Worm (Caenorhabditis elegans): ENCODE data around the gene M05D6.3.

M05D6.3 gene

DNA sequence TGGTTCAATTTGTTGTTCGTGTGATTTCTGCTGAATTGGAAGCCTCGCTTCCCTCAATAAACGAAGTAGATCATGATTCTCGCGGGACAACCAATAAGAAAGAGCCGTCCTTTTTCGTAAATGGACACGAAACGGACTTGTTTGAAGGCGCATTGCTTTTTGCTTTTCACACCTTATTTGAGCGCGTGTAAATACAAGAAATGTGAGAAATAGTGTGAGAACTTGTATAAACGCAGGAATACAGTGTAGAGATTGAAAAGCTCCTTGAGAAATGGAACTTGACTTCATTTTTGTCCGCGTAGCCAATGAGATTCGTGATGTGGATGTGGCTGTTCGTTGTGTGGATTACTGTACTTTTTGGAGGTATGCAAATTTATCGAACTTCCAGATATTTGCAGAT is 45.1 kb downstream of the M05D6.3 start, which contains the start of gene cht-2:
Gene cht-2 (plus strand): TSS at position 301 of the 400 bp plus-strand sequence.
- no peak for TF ChIP-seq F49E8.2 (tag; optimal IDR thresholded peaks at IDR 0.05; ENCODE audit: insufficient read depth)
- no peak for TF ChIP-seq efl-1 (GFP tag; optimal IDR thresholded peaks at IDR 0.05)
- no peak for TF ChIP-seq C17E4.6 (GFP tag; IDR thresholded peaks at IDR 0.05)
- TF ChIP-seq hmg-1.2 (GFP tag; IDR thresholded peaks at IDR 0.05) = no peak
- no peak for TF ChIP-seq lin-26 (GFP tag; IDR thresholded peaks at IDR 0.05)
- no peak for TF ChIP-seq F57A8.1 (GFP tag; optimal IDR thresholded peaks at IDR 0.05)
- no peak for TF ChIP-seq rpc-1 (optimal IDR thresholded peaks at IDR 0.05)
- TF ChIP-seq rpc-1 (tag; optimal IDR thresholded peaks at IDR 0.05) = no peak
- TF ChIP-seq K12H6.12 (tag; optimal IDR thresholded peaks at IDR 0.05) = no peak
- no peak for TF ChIP-seq chd-7 (tag; optimal IDR thresholded peaks at IDR 0.05)
- no peak for TF ChIP-seq mel-28 (tag; optimal IDR thresholded peaks at IDR 0.05; ENCODE audit: borderline replicate concordance)
- TF ChIP-seq egl-18 (GFP tag; IDR thresholded peaks at IDR 0.05) = no peak
- no peak for TF ChIP-seq cebp-1 (GFP tag; IDR thresholded peaks at IDR 0.05)
- TF ChIP-seq cebp-1 (tag; optimal IDR thresholded peaks at IDR 0.05) = no peak
- no peak for TF ChIP-seq pha-4 (tag; optimal IDR thresholded peaks at IDR 0.05)
- no peak for TF ChIP-seq Y53G8AR.9 (GFP tag; conservative IDR thresholded peaks at IDR 0.05)

- TF ChIP-seq ceh-58 (GFP tag; IDR thresholded peaks at IDR 0.05) (no peak), die-1 (tag; optimal IDR thresholded peaks at IDR 0.05) (no peak), Y67H2A.10 (GFP tag; conservative IDR thresholded peaks at IDR 0.05) (no peak), Y53G8AR.9 (GFP tag; conservative IDR thresholded peaks at IDR 0.05) (no peak), C17E4.6 (GFP tag; IDR thresholded peaks at IDR 0.05) (no peak), gei-17 (GFP tag; optimal IDR thresholded peaks at IDR 0.05) (no peak), B0035.1 (tag; optimal IDR thresholded peaks at IDR 0.05) (no peak), snpc-1.3 (tag; optimal IDR thresholded peaks at IDR 0.05; ENCODE audit: insufficient read depth) (peak; percentile 74), aptf-3 (GFP tag; IDR thresholded peaks at IDR 0.05) (no peak), B0019.2 (GFP tag; conservative IDR thresholded peaks at IDR 0.05) (no peak), ccch-3 (GFP tag; optimal IDR thresholded peaks at IDR 0.05) (no peak), snpc-4 (GFP tag; optimal IDR thresholded peaks at IDR 0.05) (no peak), snpc-4 (tag; optimal IDR thresholded peaks at IDR 0.05) (peak in 1 of 4 experiments; percentile 13), rec-8 (tag; optimal IDR thresholded peaks at IDR 0.05) (no peak), nfya-1 (tag; optimal IDR thresholded peaks at IDR 0.05; ENCODE audit: borderline replicate concordance, insufficient read depth) (no peak), lag-1 (GFP tag; IDR thresholded peaks at IDR 0.05) (no peak), mxl-1 (tag; optimal IDR thresholded peaks at IDR 0.05) (no peak), hlh-26 (GFP tag; conservative IDR thresholded peaks at IDR 0.05) (no peak), ets-4 (GFP tag; optimal IDR thresholded peaks at IDR 0.05) (no peak), snpc-3.4 (tag; optimal IDR thresholded peaks at IDR 0.05) (no peak), F52B5.7 (tag; optimal IDR thresholded peaks at IDR 0.05) (no peak), ZK185.1 (tag; optimal IDR thresholded peaks at IDR 0.05; ENCODE audit: poor library complexity, severe bottlenecking) (no peak), F23B12.7 (tag; optimal IDR thresholded peaks at IDR 0.05; ENCODE audit: insufficient read depth) (peak; percentile 27), attf-3 (GFP tag; conservative IDR thresholded peaks at IDR 0.05) (no peak), B0261.1 (tag; optimal IDR thresholded peaks at IDR 0.05) (no peak), snpc-1.1 (tag; optimal IDR thresholded peaks at IDR 0.05; ENCODE audit: insufficient read depth) (no peak), egl-44 (GFP tag; IDR thresholded peaks at IDR 0.05) (no peak), him-1 (tag; optimal IDR thresholded peaks at IDR 0.05) (no peak), sptf-2 (GFP tag; optimal IDR thresholded peaks at IDR 0.05) (no peak), rcor-1 (GFP tag; IDR thresholded peaks at IDR 0.05) (no peak), nhr-179 (tag; optimal IDR thresholded peaks at IDR 0.05) (no peak), madf-6 (GFP tag; IDR thresholded peaks at IDR 0.05) (peak; percentile 66; the same call in 1 of the 2 replicates), attf-5 (GFP tag; optimal IDR thresholded peaks at IDR 0.05) (peak; percentile 33)
Measured at ce11 chrII:8525133-8525736, 49.7 kb downstream of the M05D6.3 start, which contains the start of the genes prp-9 and mrps-18B. Gene prp-9, minus strand, starts transcription at chrII:8525396. Gene mrps-18B, plus strand, starts transcription at chrII:8525681.
